Worm (Caenorhabditis elegans) whole organism, young adult: ENCODE data around the gene nlp-23.

Source experiments
- B0261.1 ChIP-seq: sonication (generic microtip); optimal IDR thresholded peaks from 2 replicates; lab custom pipeline; 2016; ENCODE audit warnings: mild to moderate bottlenecking, missing genetic modification characterization, moderate library complexity, missing compliant biosample characterization
- C06A6.2 ChIP-seq: fragments of 200-800 bp; sonication (Bioruptor generic); conservative IDR thresholded peaks from 2 replicates; pipeline ENCODE4 v1.3.6; 2022; ENCODE audit warnings: missing genetic modification characterization, missing compliant biosample characterization
- F10E7.11 ChIP-seq: sonication (generic microtip); optimal IDR thresholded peaks from 2 replicates; lab custom pipeline; 2017; ENCODE audit warnings: mild to moderate bottlenecking, missing genetic modification characterization, moderate library complexity, missing compliant biosample characterization
- F22D6.2 ChIP-seq: sonication (generic microtip); optimal IDR thresholded peaks from 2 replicates; lab custom pipeline; 2016; ENCODE audit warnings: mild to moderate bottlenecking, missing genetic modification characterization, missing compliant biosample characterization
- F33H1.4 ChIP-seq: fragments of 200-800 bp; sonication (Bioruptor generic); IDR thresholded peaks from 2 replicates; pipeline ENCODE4 v1.3.6; 2022; ENCODE audit warnings: missing genetic modification reagents, missing genetic modification characterization, missing compliant biosample characterization
- F37B4.10 ChIP-seq: fragments of 200-800 bp; sonication (Bioruptor generic); IDR thresholded peaks from 2 replicates; pipeline ENCODE4 v1.3.6; 2022; ENCODE audit warnings: missing genetic modification characterization, missing compliant biosample characterization
- F49E8.2 ChIP-seq: sonication (generic microtip); optimal IDR thresholded peaks from 3 replicates; lab custom pipeline; 2017; ENCODE audit warnings: missing genetic modification characterization, mild to moderate bottlenecking, missing compliant biosample characterization, antibody characterized with exemption, moderate library complexity; ENCODE audit not compliant: insufficient read depth
- F57A8.1 ChIP-seq: fragments of 200-800 bp; sonication (Bioruptor generic); optimal IDR thresholded peaks from 2 replicates; lab custom pipeline; 2018; ENCODE audit warnings: mild to moderate bottlenecking, missing genetic modification characterization, moderate library complexity, missing compliant biosample characterization
- F57C9.4 ChIP-seq: sonication (generic microtip); optimal IDR thresholded peaks from 2 replicates; lab custom pipeline; 2017; ENCODE audit warnings: mild to moderate bottlenecking, missing genetic modification characterization, missing compliant biosample characterization
- K12H6.12 ChIP-seq: fragments of 200-800 bp; sonication (Bioruptor generic); optimal IDR thresholded peaks from 2 replicates; lab custom pipeline; 2018; ENCODE audit warnings: mild to moderate bottlenecking, missing genetic modification characterization, missing compliant biosample characterization
- Y53F4B.3 ChIP-seq: fragments of 200-800 bp; sonication (Bioruptor generic); IDR thresholded peaks from 2 replicates; pipeline ENCODE4 v1.3.6; 2022; ENCODE audit warnings: missing genetic modification reagents, missing genetic modification characterization, missing compliant biosample characterization
- Y53G8AR.9 ChIP-seq: fragments of 200-800 bp; sonication (Bioruptor generic); conservative IDR thresholded peaks from 2 replicates; pipeline ENCODE4 v1.3.6; 2022; ENCODE audit warnings: missing genetic modification reagents, missing genetic modification characterization, missing compliant biosample characterization
- Y56A3A.18 ChIP-seq: fragments of 200-800 bp; sonication (Bioruptor generic); IDR thresholded peaks from 2 replicates; pipeline ENCODE4 v1.3.6; 2022; ENCODE audit warnings: missing genetic modification reagents, missing genetic modification characterization, missing compliant biosample characterization
- ZK185.1 ChIP-seq: sonication (generic microtip); optimal IDR thresholded peaks from 2 replicates; lab custom pipeline; 2016; ENCODE audit warnings: mild to moderate bottlenecking, missing genetic modification characterization, missing compliant biosample characterization; ENCODE audit not compliant: poor library complexity, severe bottlenecking
- ama-1 ChIP-seq, 3 experiments: fragments of 150-350 bp in 1 of 3; sonication (generic microtip) in 2 of 3; optimal IDR thresholded peaks; 2 replicates each; lab custom pipeline; 2014 to 2018; ENCODE audit warnings: missing biosample characterization in 2 of 3, missing genetic modification characterization in 2 of 3, missing genetic modification reagents in 2 of 3
- bed-1 ChIP-seq: fragments of 200-800 bp; sonication (Bioruptor generic); IDR thresholded peaks from 2 replicates; pipeline ENCODE4 v1.3.6; 2022; ENCODE audit warnings: missing genetic modification reagents, missing genetic modification characterization, missing compliant biosample characterization
- bed-2 ChIP-seq: fragments of 200-800 bp; sonication (Bioruptor generic); IDR thresholded peaks from 2 replicates; pipeline ENCODE4 v1.3.6; 2022; ENCODE audit warnings: missing genetic modification reagents, missing genetic modification characterization, missing compliant biosample characterization
- cebp-1 ChIP-seq, 2 experiments: fragments of 200-800 bp in 1 of 2; sonication (Bioruptor generic) in 1 of 2; sonication (generic microtip) in 1 of 2; IDR thresholded peaks in 1 of 2; optimal IDR thresholded peaks in 1 of 2; 2 replicates each; pipeline versions ENCODE4 v1.3.6 to Lab custom; 2017 to 2022; ENCODE audit warnings: missing compliant biosample characterization in 2 of 2, missing genetic modification characterization in 2 of 2, mild to moderate bottlenecking in 1 of 2, missing genetic modification reagents in 1 of 2, moderate library complexity in 1 of 2
- ceh-100 ChIP-seq: fragments of 200-800 bp; sonication (Bioruptor generic); IDR thresholded peaks from 2 replicates; pipeline ENCODE4 v1.3.6; 2022; ENCODE audit warnings: missing genetic modification reagents, missing genetic modification characterization, missing compliant biosample characterization
- ceh-40 ChIP-seq: fragments of 200-800 bp; sonication (Bioruptor generic); IDR thresholded peaks from 2 replicates; pipeline ENCODE4 v1.3.6; 2022; ENCODE audit warnings: missing genetic modification characterization, missing compliant biosample characterization
- ceh-58 ChIP-seq: fragments of 200-800 bp; sonication (Bioruptor generic); IDR thresholded peaks from 2 replicates; pipeline ENCODE4 v1.3.6; 2022; ENCODE audit warnings: missing genetic modification characterization, missing compliant biosample characterization
- ceh-79 ChIP-seq: sonication (generic microtip); optimal IDR thresholded peaks from 2 replicates; lab custom pipeline; 2017; ENCODE audit warnings: mild to moderate bottlenecking, missing genetic modification characterization, missing compliant biosample characterization
- chd-7 ChIP-seq: sonication (generic microtip); optimal IDR thresholded peaks from 2 replicates; lab custom pipeline; 2016; ENCODE audit warnings: mild to moderate bottlenecking, missing genetic modification characterization, moderate library complexity, missing compliant biosample characterization
- dox-1 ChIP-seq: fragments of 200-800 bp; sonication (Bioruptor generic); IDR thresholded peaks from 2 replicates; pipeline ENCODE4 v1.3.6; 2022; ENCODE audit warnings: missing genetic modification reagents, missing genetic modification characterization, missing compliant biosample characterization
- dpff-1 ChIP-seq: sonication (generic microtip); optimal IDR thresholded peaks from 2 replicates; lab custom pipeline; 2017; ENCODE audit warnings: mild to moderate bottlenecking, missing genetic modification characterization, missing compliant biosample characterization
- dpl-1 ChIP-seq: fragments of 150-350 bp; optimal IDR thresholded peaks from 2 replicates; lab custom pipeline; 2014; ENCODE audit warnings: missing biosample characterization, missing genetic modification reagents, missing genetic modification characterization
- efl-1 ChIP-seq: fragments of 150-350 bp; optimal IDR thresholded peaks from 2 replicates; lab custom pipeline; 2014; ENCODE audit warnings: missing biosample characterization, missing genetic modification reagents, missing genetic modification characterization
- ekl-4 ChIP-seq: fragments of 200-800 bp; sonication (Bioruptor generic); IDR thresholded peaks from 2 replicates; pipeline ENCODE4 v1.3.6; 2022; ENCODE audit warnings: missing genetic modification reagents, missing genetic modification characterization, missing compliant biosample characterization
- hlh-26 ChIP-seq: fragments of 200-800 bp; sonication (Bioruptor generic); conservative IDR thresholded peaks from 2 replicates; pipeline ENCODE4 v1.3.6; 2022; ENCODE audit warnings: missing genetic modification reagents, missing genetic modification characterization, missing compliant biosample characterization
- hsf-1 ChIP-seq: fragments of 200-800 bp; sonication (Bioruptor generic); IDR thresholded peaks from 2 replicates; pipeline ENCODE4 v1.3.6; 2022; ENCODE audit warnings: missing genetic modification reagents, missing genetic modification characterization, missing compliant biosample characterization
- let-526 ChIP-seq: fragments of 200-800 bp; sonication (Bioruptor generic); IDR thresholded peaks from 2 replicates; pipeline ENCODE4 v1.3.6; 2022; ENCODE audit warnings: missing genetic modification reagents, missing genetic modification characterization, missing compliant biosample characterization
- let-607 ChIP-seq, 2 experiments: fragments of 200-800 bp in 1 of 2; sonication (Bioruptor generic) in 1 of 2; sonication (generic microtip) in 1 of 2; optimal IDR thresholded peaks; 2 replicates each; lab custom pipeline; 2016 to 2018; ENCODE audit warnings: mild to moderate bottlenecking in 2 of 2, missing compliant biosample characterization in 2 of 2, missing genetic modification characterization in 2 of 2, moderate library complexity in 2 of 2, missing genotype in 1 of 2
- lin-26 ChIP-seq: fragments of 200-800 bp; sonication (Bioruptor generic); IDR thresholded peaks from 2 replicates; pipeline ENCODE4 v1.3.6; 2022; ENCODE audit warnings: missing genetic modification reagents, missing genetic modification characterization, missing compliant biosample characterization
- lin-35 ChIP-seq, 3 experiments: fragments of 150-350 bp in 2 of 3; sonication (generic microtip) in 1 of 3; optimal IDR thresholded peaks; 2 replicates each; lab custom pipeline; 2014 to 2018; ENCODE audit warnings: missing biosample characterization in 3 of 3, missing genetic modification characterization in 3 of 3, missing genetic modification reagents in 3 of 3
- madf-10 ChIP-seq: sonication (generic microtip); optimal IDR thresholded peaks from 2 replicates; lab custom pipeline; 2016; ENCODE audit warnings: mild to moderate bottlenecking, missing genetic modification characterization, missing compliant biosample characterization
- mcd-1 ChIP-seq: fragments of 200-800 bp; sonication (Bioruptor generic); IDR thresholded peaks from 2 replicates; pipeline ENCODE4 v1.3.6; 2022; ENCODE audit warnings: missing genetic modification reagents, missing genetic modification characterization, missing compliant biosample characterization
- mel-28 ChIP-seq: sonication (generic microtip); optimal IDR thresholded peaks from 2 replicates; lab custom pipeline; 2016; ENCODE audit warnings: borderline replicate concordance, mild to moderate bottlenecking, missing genetic modification characterization, missing compliant biosample characterization
- mes-4 ChIP-seq: sonication (generic microtip); optimal IDR thresholded peaks from 2 replicates; lab custom pipeline; 2016; ENCODE audit warnings: missing genotype, missing genetic modification characterization, missing compliant biosample characterization
- nfyb-1 ChIP-seq: fragments of 200-800 bp; sonication (Bioruptor generic); IDR thresholded peaks from 2 replicates; pipeline ENCODE4 v1.3.6; 2022; ENCODE audit warnings: missing genetic modification reagents, missing genetic modification characterization, missing compliant biosample characterization
- nhr-90 ChIP-seq: sonication (generic microtip); optimal IDR thresholded peaks from 2 replicates; lab custom pipeline; 2016; ENCODE audit warnings: missing genotype, mild to moderate bottlenecking, missing genetic modification characterization, missing compliant biosample characterization
- pbrm-1 ChIP-seq: fragments of 200-800 bp; sonication (Bioruptor generic); IDR thresholded peaks from 2 replicates; pipeline ENCODE4 v1.3.6; 2022; ENCODE audit warnings: missing genetic modification reagents, missing genetic modification characterization, missing compliant biosample characterization
- repo-1 ChIP-seq: sonication (generic microtip); optimal IDR thresholded peaks from 2 replicates; lab custom pipeline; 2017; ENCODE audit warnings: mild to moderate bottlenecking, missing genetic modification characterization, missing compliant biosample characterization
- rpc-1 ChIP-seq, 2 experiments: fragments of 150-350 bp in 1 of 2; sonication (generic microtip) in 1 of 2; optimal IDR thresholded peaks; 2 replicates each; lab custom pipeline; 2014 to 2018; ENCODE audit warnings: missing biosample characterization in 1 of 2, missing genetic modification characterization in 1 of 2, missing genetic modification reagents in 1 of 2, missing genotype in 1 of 2
- snpc-1.3 ChIP-seq: sonication (generic microtip); optimal IDR thresholded peaks from 2 replicates; lab custom pipeline; 2017; ENCODE audit warnings: missing genetic modification characterization, mild to moderate bottlenecking, missing compliant biosample characterization, antibody characterized with exemption, moderate library complexity, missing genotype, missing genetic modification reagents; ENCODE audit not compliant: insufficient read depth
- snpc-3.4 ChIP-seq: sonication (generic microtip); optimal IDR thresholded peaks from 2 replicates; lab custom pipeline; 2017; ENCODE audit warnings: missing genetic modification characterization, mild to moderate bottlenecking, missing compliant biosample characterization, antibody characterized with exemption, moderate library complexity, missing genotype, missing genetic modification reagents
- tbx-9 ChIP-seq: sonication (generic microtip); optimal IDR thresholded peaks from 2 replicates; lab custom pipeline; 2016; ENCODE audit warnings: borderline replicate concordance, missing genetic modification characterization, inconsistent platforms, missing compliant biosample characterization
- zfh-2 ChIP-seq: fragments of 200-800 bp; sonication (Bioruptor generic); conservative IDR thresholded peaks from 2 replicates; pipeline ENCODE4 v1.3.6; 2022; ENCODE audit warnings: missing genetic modification reagents, missing genetic modification characterization, missing compliant biosample characterization

Gene nlp-23

DNA sequence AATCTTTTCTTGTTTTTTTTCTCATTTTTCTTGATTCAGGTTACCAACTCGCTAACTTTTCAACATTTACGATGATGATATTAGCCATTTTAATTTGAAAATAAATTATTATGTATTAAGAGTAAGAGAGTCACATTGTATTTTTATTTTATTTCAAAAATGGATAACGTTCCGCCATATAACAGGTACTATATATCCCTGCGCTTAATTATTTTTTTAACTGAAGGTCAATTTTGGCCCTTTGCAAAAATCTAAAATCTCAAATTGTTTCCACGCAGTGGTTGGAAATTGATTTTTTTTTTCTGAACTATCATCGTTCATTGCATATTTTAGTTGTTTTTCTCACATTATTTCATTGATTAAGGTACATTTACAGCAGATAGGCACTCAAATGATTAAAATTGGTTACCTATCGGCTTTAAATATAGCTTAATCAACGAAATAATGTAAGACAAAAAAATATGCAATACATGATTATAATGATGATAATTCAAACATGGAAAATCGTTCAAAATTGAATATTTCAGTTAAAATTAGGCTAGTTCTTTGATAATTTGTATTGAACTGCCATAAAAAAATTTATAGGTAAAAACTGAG is 22.0 kb upstream of the nlp-23 start (continued):
- TF ChIP-seq ekl-4 (GFP tag; lab: Robert Waterston, UW) (peak; percentile 16; the same call in 1 of the 2 replicates), F37B4.10 (no peak), efl-1 (GFP tag; lab: Kevin White, UChicago) (no peak), dox-1 (GFP tag; lab: Robert Waterston, UW) (peak; percentile 86), ceh-58 (no peak), lin-26 (no peak), F33H1.4 (GFP tag; lab: Robert Waterston, UW) (no peak), Y53G8AR.9 (peak; percentile 92), F22D6.2 (tag; lab: Kevin White, UChicago) (peak; percentile 89), nfyb-1 (peak; percentile 88), K12H6.12 (peak; percentile 68), Y53F4B.3 (no peak), chd-7 (tag; lab: Kevin White, UChicago) (peak; percentile 9), ZK185.1 (tag; lab: Kevin White, UChicago) (peak; percentile 94), snpc-1.3 (tag; lab: Kevin White, UChicago) (no peak), tbx-9 (no peak), rpc-1 (optimal IDR thresholded peaks at IDR 0.05; lab: Kevin White, UChicago) (no peak), rpc-1 (tag; optimal IDR thresholded peaks at IDR 0.05; lab: Kevin White, UChicago) (no peak), cebp-1 (GFP tag; IDR thresholded peaks at IDR 0.05; lab: Robert Waterston, UW) (no peak), cebp-1 (tag; optimal IDR thresholded peaks at IDR 0.05; lab: Kevin White, UChicago) (peak; percentile 87), ceh-40 (no peak), B0261.1 (tag; lab: Kevin White, UChicago) (peak; percentile 44), mes-4 (tag; lab: Kevin White, UChicago) (no peak), F10E7.11 (peak; percentile 1), F49E8.2 (tag; lab: Kevin White, UChicago) (no peak), lin-35 (GFP tag; optimal IDR thresholded peaks at IDR 0.05; lab: Kevin White, UChicago) (peak in 2 of 3 experiments; percentile 50 to 91), bed-2 (no peak), hsf-1 (GFP tag; lab: Robert Waterston, UW) (no peak), F57C9.4 (tag; lab: Kevin White, UChicago) (no peak), bed-1 (GFP tag; lab: Robert Waterston, UW) (no peak), madf-10 (tag; lab: Kevin White, UChicago) (peak; percentile 87), nhr-90 (no peak), let-607 (tag; optimal IDR thresholded peaks at IDR 0.05; lab: Kevin White, UChicago) (peak in 1 of 2 experiments; percentile 85), ama-1 (optimal IDR thresholded peaks at IDR 0.05; lab: Kevin White, UChicago) (no peak), ama-1 (GFP tag; optimal IDR thresholded peaks at IDR 0.05; lab: Kevin White, UChicago) (no peak), let-526 (GFP tag; lab: Robert Waterston, UW) (no peak), ceh-79 (tag; lab: Kevin White, UChicago) (no peak), dpl-1 (no peak)
- TF ChIP-seq, all 124 proteins: peak for 49

DNA sequence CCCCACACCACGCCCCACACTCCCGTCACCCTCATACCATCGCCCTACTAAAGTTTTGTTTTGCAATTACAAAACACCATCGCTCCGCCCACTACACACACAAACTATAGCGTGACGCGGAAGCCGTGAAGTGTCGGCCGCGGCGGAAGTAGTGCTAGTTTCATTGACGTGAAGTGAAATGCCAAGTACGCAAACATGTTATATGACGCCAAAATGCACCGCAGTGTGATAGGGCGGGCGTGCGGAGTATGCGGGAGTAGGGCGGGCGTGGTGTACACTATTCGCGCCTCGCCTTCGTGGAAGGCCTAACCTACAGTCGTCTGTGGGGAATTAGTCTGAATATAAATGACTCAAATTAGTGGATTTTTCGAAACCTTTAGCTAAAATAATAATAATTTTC is 20.1 kb upstream of the nlp-23 start:
- TF ChIP-seq Y56A3A.18 (GFP tag; lab: Robert Waterston, UW) (no peak), mel-28 (tag; lab: Kevin White, UChicago) (no peak), ceh-79 (tag; lab: Kevin White, UChicago) (no peak), repo-1 (tag; lab: Kevin White, UChicago) (no peak), C06A6.2 (GFP tag; lab: Robert Waterston, UW) (no peak), mcd-1 (GFP tag; lab: Robert Waterston, UW) (no peak; the same call in 1 of the 2 replicates), F57A8.1 (GFP tag; lab: Kevin White, UChicago) (no peak), ceh-100 (GFP tag; lab: Robert Waterston, UW) (no peak), ZK185.1 (tag; lab: Kevin White, UChicago) (no peak), dpff-1 (no peak), ceh-40 (no peak), snpc-3.4 (tag; lab: Kevin White, UChicago) (no peak), pbrm-1 (peak; percentile 76), zfh-2 (GFP tag; lab: Robert Waterston, UW) (no peak; the same call in 1 of the 2 replicates), hlh-26 (GFP tag; lab: Robert Waterston, UW) (no peak)
